Fruit fly (Drosophila melanogaster) whole organism: ENCODE data around the gene Sbf.

Experiments
- EcR ChIP-seq, 2 experiments: fragments of >200 bp; optimal IDR thresholded peaks; 2 replicates each; lab custom pipeline; 2017; ENCODE audit warnings: missing biosample characterization in 2 of 2, missing genetic modification characterization in 2 of 2, missing genetic modification reagents in 2 of 2
- psq ChIP-seq: fragments of >200 bp; optimal IDR thresholded peaks from 2 replicates; lab custom pipeline; 2017
- usp ChIP-seq: fragments of >200 bp; optimal IDR thresholded peaks from 2 replicates; lab custom pipeline; 2017; ENCODE audit warnings: missing biosample characterization, missing genetic modification characterization, mixed read lengths

- no peak for TF ChIP-seq usp (GFP tag; lab: Kevin White, UChicago)
- TF ChIP-seq psq (lab: Kevin White, UChicago), result no peak
- no peak for TF ChIP-seq EcR (GFP tag; optimal IDR thresholded peaks at IDR 0.05; lab: Kevin White, UChicago)
These were observed 39.4 kb downstream of the Sbf start for dm6 chr3R:11757197-11757856.
